Fruit fly (Drosophila melanogaster) whole organism, pupa: Measurements from ENCODE around the gene fok.

Source experiments
- CG10348 ChIP-seq: fragments of 200-800 bp; sonication (Bioruptor generic); IDR thresholded peaks from 2 replicates; pipeline ENCODE4 v1.3.6; 2022; ENCODE audit warnings: missing biosample characterization, missing genetic modification characterization
- CG13204 ChIP-seq: fragments of 200-800 bp; sonication (Bioruptor generic); optimal IDR thresholded peaks from 2 replicates; lab custom pipeline; 2018; ENCODE audit warnings: missing biosample characterization, mild to moderate bottlenecking, missing genetic modification characterization, moderate library complexity
- CG15710 ChIP-seq: fragments of 200-800 bp; sonication (Bioruptor generic); optimal IDR thresholded peaks from 2 replicates; lab custom pipeline; 2018; ENCODE audit warnings: missing biosample characterization, mild to moderate bottlenecking, missing genetic modification characterization, moderate library complexity
- CG4496 ChIP-seq: fragments of 200-800 bp; sonication (Bioruptor generic); IDR thresholded peaks from 3 replicates; pipeline ENCODE4 v1.3.6; 2022; ENCODE audit warnings: missing biosample characterization, missing genetic modification characterization
- CG8159 ChIP-seq: fragments of 200-800 bp; sonication (Bioruptor generic); optimal IDR thresholded peaks from 3 replicates; lab custom pipeline; 2018; ENCODE audit warnings: missing biosample characterization, mild to moderate bottlenecking, missing genetic modification characterization, moderate library complexity
- D1 ChIP-seq: fragments of 200-800 bp; sonication (Bioruptor generic); optimal IDR thresholded peaks from 2 replicates; lab custom pipeline; 2018; ENCODE audit warnings: missing biosample characterization, mild to moderate bottlenecking, missing genetic modification characterization, moderate library complexity
- EcR ChIP-seq: fragments of 200-800 bp; sonication (Bioruptor generic); optimal IDR thresholded peaks from 3 replicates; lab custom pipeline; 2019; ENCODE audit warnings: missing biosample characterization, missing genetic modification characterization, mild to moderate bottlenecking, moderate library complexity, missing genetic modification reagents
- Pif1A ChIP-seq: fragments of 200-800 bp; sonication (Bioruptor generic); optimal IDR thresholded peaks from 3 replicates; lab custom pipeline; 2016; ENCODE audit warnings: missing biosample characterization, missing genetic modification characterization
- Pif1B ChIP-seq: fragments of 200-800 bp; sonication (Bioruptor generic); optimal IDR thresholded peaks from 3 replicates; lab custom pipeline; 2016; ENCODE audit warnings: missing biosample characterization, missing genetic modification characterization
- Snoo ChIP-seq: fragments of 200-800 bp; sonication (Bioruptor generic); optimal IDR thresholded peaks from 3 replicates; lab custom pipeline; 2017; ENCODE audit warnings: missing biosample characterization, mild to moderate bottlenecking, missing genetic modification characterization, inconsistent platforms
- fd96Ca ChIP-seq: fragments of 200-800 bp; sonication (Bioruptor generic); IDR thresholded peaks from 3 replicates; pipeline ENCODE4 v1.3.6; 2022; ENCODE audit warnings: missing biosample characterization, missing genetic modification characterization
- gl ChIP-seq: fragments of 200-800 bp; sonication (Bioruptor generic); optimal IDR thresholded peaks from 2 replicates; lab custom pipeline; 2018; ENCODE audit warnings: missing biosample characterization, mild to moderate bottlenecking, missing genetic modification characterization
- rn ChIP-seq: fragments of 200-800 bp; sonication (Bioruptor generic); IDR thresholded peaks from 2 replicates; pipeline ENCODE4 v1.3.6; 2022; ENCODE audit warnings: missing biosample characterization, missing genetic modification characterization

DNA sequence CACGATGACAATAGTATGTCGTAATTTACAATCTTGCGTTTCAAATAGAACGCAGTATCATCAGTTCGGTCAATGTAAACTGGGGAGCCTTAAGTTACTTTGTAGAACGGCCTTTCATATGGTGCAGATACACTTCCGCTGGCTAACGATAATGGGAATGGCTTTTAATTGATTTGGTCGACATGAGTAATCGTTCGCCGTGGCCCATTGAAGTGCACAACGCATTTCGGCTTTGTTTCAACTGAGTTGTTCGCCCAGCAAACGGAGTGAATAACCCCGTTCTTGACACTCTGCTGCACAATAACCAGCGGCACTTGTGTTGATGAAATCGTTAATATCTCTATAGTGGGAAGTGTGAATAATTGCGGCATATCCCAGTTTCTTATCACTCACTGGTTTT is 16.9 kb downstream of the fok start:
- no peak for TF ChIP-seq CG13204 (GFP tag; lab: Kevin White, UChicago)
- TF ChIP-seq gl (tag; lab: Kevin White, UChicago) = no peak
- no peak for TF ChIP-seq fd96Ca (GFP tag; lab: Robert Waterston, UW)
- TF ChIP-seq EcR (GFP tag; lab: Kevin White, UChicago) = peak; percentile 84
- TF ChIP-seq Pif1A (GFP tag; lab: Kevin White, UChicago) = no peak
- no peak for TF ChIP-seq Pif1B (GFP tag; lab: Kevin White, UChicago)
- TF ChIP-seq rn (GFP tag; lab: Robert Waterston, UW) = no peak
- no peak for TF ChIP-seq D1
- TF ChIP-seq CG10348 (GFP tag; lab: Robert Waterston, UW) = no peak
- no peak for TF ChIP-seq CG15710 (tag; lab: Kevin White, UChicago)
- no peak for TF ChIP-seq CG8159 (tag; lab: Kevin White, UChicago)
- no peak for TF ChIP-seq Snoo
- no peak for TF ChIP-seq CG4496
